Fruit fly (Drosophila melanogaster) whole organism, embryonic: Measurements from ENCODE around the gene CG34026.

Experiments used
- BEAF-32 ChIP-seq: fragments of 200-800 bp; sonication (Bioruptor generic); optimal IDR thresholded peaks from 3 replicates; lab custom pipeline; 2017; ENCODE audit warnings: missing biosample characterization, missing genetic modification characterization, mild to moderate bottlenecking, moderate library complexity, missing genetic modification reagents
- CG10147 ChIP-seq: fragments of 200-800 bp; sonication (Bioruptor generic); optimal IDR thresholded peaks from 2 replicates; lab custom pipeline; 2019; ENCODE audit warnings: missing biosample characterization, mild to moderate bottlenecking, missing genetic modification characterization, moderate library complexity
- CG10209 ChIP-seq: fragments of 200-800 bp; sonication (Bioruptor generic); optimal IDR thresholded peaks from 3 replicates; lab custom pipeline; 2017; ENCODE audit warnings: missing biosample characterization, mild to moderate bottlenecking, missing genetic modification characterization, missing genetic modification reagents
- CG11398 ChIP-seq: fragments of 200-800 bp; sonication (Bioruptor generic); optimal IDR thresholded peaks from 2 replicates; lab custom pipeline; 2016; ENCODE audit warnings: missing biosample characterization, missing genetic modification characterization
- CG12236 ChIP-seq: fragments of 200-800 bp; sonication (Bioruptor generic); optimal IDR thresholded peaks from 2 replicates; lab custom pipeline; 2016; ENCODE audit warnings: missing biosample characterization, missing genetic modification characterization
- CG12299 ChIP-seq: fragments of 200-800 bp; sonication (Bioruptor generic); optimal IDR thresholded peaks from 2 replicates; lab custom pipeline; 2018; ENCODE audit warnings: missing biosample characterization, mild to moderate bottlenecking, missing genetic modification characterization
- CG13624 ChIP-seq: fragments of 200-800 bp; sonication (Bioruptor generic); optimal IDR thresholded peaks from 2 replicates; lab custom pipeline; 2016; ENCODE audit warnings: missing biosample characterization, missing genetic modification characterization
- CG14710 ChIP-seq: fragments of 200-800 bp; sonication (Bioruptor generic); optimal IDR thresholded peaks from 3 replicates; lab custom pipeline; 2019; ENCODE audit warnings: missing biosample characterization, mild to moderate bottlenecking, missing genetic modification characterization, moderate library complexity
- CG15514 ChIP-seq: fragments of 200-800 bp; sonication (Bioruptor generic); optimal IDR thresholded peaks from 3 replicates; lab custom pipeline; 2017; ENCODE audit warnings: missing biosample characterization, missing genetic modification characterization, mild to moderate bottlenecking, moderate library complexity, missing genetic modification reagents
- CG17361 ChIP-seq: fragments of 200-800 bp; sonication (Bioruptor generic); IDR thresholded peaks from 3 replicates; pipeline ENCODE4 v1.3.6; 2022; ENCODE audit warnings: missing biosample characterization, missing genetic modification characterization
- CG31224 ChIP-seq: fragments of 200-800 bp; sonication (Bioruptor generic); IDR thresholded peaks from 2 replicates; pipeline ENCODE4 v1.3.6; 2022; ENCODE audit warnings: missing biosample characterization, missing genetic modification characterization
- CG4424 ChIP-seq: fragments of 200-800 bp; sonication (Bioruptor generic); optimal IDR thresholded peaks from 3 replicates; lab custom pipeline; 2016; ENCODE audit warnings: missing biosample characterization, missing genetic modification characterization
- CG4730 ChIP-seq: fragments of 200-800 bp; sonication (Bioruptor generic); IDR thresholded peaks from 2 replicates; pipeline ENCODE4 v1.3.6; 2022; ENCODE audit warnings: missing biosample characterization, missing genetic modification characterization
- CG8281 ChIP-seq: fragments of 200-800 bp; sonication (Bioruptor generic); optimal IDR thresholded peaks from 2 replicates; lab custom pipeline; 2018; ENCODE audit warnings: missing biosample characterization, mild to moderate bottlenecking, missing genetic modification characterization, moderate library complexity
- CG9876 ChIP-seq: fragments of 200-800 bp; sonication (Bioruptor generic); optimal IDR thresholded peaks from 2 replicates; lab custom pipeline; 2016; ENCODE audit warnings: missing biosample characterization, missing genetic modification characterization
- Deaf1 ChIP-seq: fragments of 200-800 bp; optimal IDR thresholded peaks from 3 replicates; lab custom pipeline; 2019; ENCODE audit warnings: missing biosample characterization, mild to moderate bottlenecking, missing genetic modification characterization, moderate library complexity
- Doc3 ChIP-seq: fragments of 200-800 bp; sonication (Bioruptor generic); IDR thresholded peaks from 3 replicates; pipeline ENCODE4 v1.3.6; 2022; ENCODE audit warnings: missing biosample characterization, missing genetic modification characterization; ENCODE audit not compliant: partially characterized antibody
- Drgx ChIP-seq: fragments of 200-800 bp; sonication (Bioruptor generic); IDR thresholded peaks from 2 replicates; pipeline ENCODE4 v1.3.6; 2022; ENCODE audit warnings: missing biosample characterization, missing genetic modification characterization
- E2f2 ChIP-seq: fragments of 200-800 bp; sonication (Bioruptor generic); IDR thresholded peaks from 2 replicates; pipeline ENCODE4 v1.3.6; 2022; ENCODE audit warnings: missing biosample characterization, missing genetic modification characterization
- Fer3 ChIP-seq: fragments of 200-800 bp; sonication (Bioruptor generic); optimal IDR thresholded peaks from 2 replicates; lab custom pipeline; 2018; ENCODE audit warnings: missing biosample characterization, mild to moderate bottlenecking, missing genetic modification characterization, moderate library complexity
- HLH3B ChIP-seq: fragments of 200-800 bp; sonication (Bioruptor generic); IDR thresholded peaks from 2 replicates; pipeline ENCODE4 v1.3.6; 2022; ENCODE audit warnings: missing biosample characterization, missing genetic modification characterization
- Kr ChIP-seq: fragments of 200-800 bp; sonication (Bioruptor generic); optimal IDR thresholded peaks from 2 replicates; lab custom pipeline; 2017; ENCODE audit warnings: missing biosample characterization, mild to moderate bottlenecking, missing genetic modification characterization
- NC2α ChIP-seq: fragments of 200-800 bp; sonication (Bioruptor generic); optimal IDR thresholded peaks from 2 replicates; lab custom pipeline; 2016; ENCODE audit warnings: missing biosample characterization, missing genetic modification characterization
- NC2β ChIP-seq: fragments of 200-800 bp; sonication (Bioruptor generic); optimal IDR thresholded peaks from 2 replicates; lab custom pipeline; 2016; ENCODE audit warnings: missing biosample characterization, missing genetic modification characterization
- NFAT ChIP-seq: fragments of 200-800 bp; sonication (Bioruptor generic); IDR thresholded peaks from 2 replicates; pipeline ENCODE4 v1.3.6; 2022; ENCODE audit warnings: missing biosample characterization, missing genetic modification characterization
- Nf-YA ChIP-seq: fragments of 200-800 bp; sonication (Bioruptor generic); IDR thresholded peaks from 2 replicates; pipeline ENCODE4 v1.3.6; 2022; ENCODE audit warnings: missing biosample characterization, missing genetic modification characterization
- Sin3A ChIP-seq: fragments of >200 bp; optimal IDR thresholded peaks from 2 replicates; lab custom pipeline; 2018
- Sox102F ChIP-seq: fragments of 200-800 bp; sonication (Bioruptor generic); optimal IDR thresholded peaks from 2 replicates; lab custom pipeline; 2018; ENCODE audit warnings: missing biosample characterization, mild to moderate bottlenecking, missing genetic modification characterization, moderate library complexity
- Xbp1 ChIP-seq: fragments of 200-800 bp; sonication (Bioruptor generic); optimal IDR thresholded peaks from 3 replicates; lab custom pipeline; 2016; ENCODE audit warnings: missing biosample characterization, mild to moderate bottlenecking, missing genetic modification characterization
- Xrp1 ChIP-seq: fragments of 200-800 bp; sonication (Bioruptor generic); IDR thresholded peaks from 2 replicates; pipeline ENCODE4 v1.3.6; 2022; ENCODE audit warnings: missing biosample characterization, missing genetic modification characterization
- cato ChIP-seq: fragments of 200-800 bp; sonication (Bioruptor generic); optimal IDR thresholded peaks from 2 replicates; lab custom pipeline; 2016; ENCODE audit warnings: missing biosample characterization, missing genetic modification characterization, borderline replicate concordance
- disco-r ChIP-seq: fragments of 200-800 bp; sonication (Bioruptor generic); optimal IDR thresholded peaks from 2 replicates; lab custom pipeline; 2016; ENCODE audit warnings: missing biosample characterization, missing genetic modification characterization
- ewg ChIP-seq: fragments of 200-800 bp; sonication (Bioruptor generic); optimal IDR thresholded peaks from 3 replicates; lab custom pipeline; 2017; ENCODE audit warnings: mild to moderate bottlenecking, missing biosample characterization, missing genetic modification reagents, missing genetic modification characterization
- lmd ChIP-seq: fragments of 200-800 bp; sonication (Bioruptor generic); IDR thresholded peaks from 2 replicates; pipeline ENCODE4 v1.3.6; 2022; ENCODE audit warnings: missing biosample characterization, missing genetic modification characterization
- lola ChIP-seq, 3 experiments: fragments of >200 bp in 2 of 3; fragments of 200-800 bp in 1 of 3; sonication (Bioruptor generic) in 1 of 3; optimal IDR thresholded peaks; 2 replicates each; lab custom pipeline; 2017 to 2019; ENCODE audit warnings: missing biosample characterization in 3 of 3, missing genetic modification characterization in 3 of 3, mild to moderate bottlenecking in 1 of 3, moderate library complexity in 1 of 3
- maf-S ChIP-seq: fragments of 200-800 bp; sonication (Bioruptor generic); optimal IDR thresholded peaks from 2 replicates; lab custom pipeline; 2016; ENCODE audit warnings: missing biosample characterization, missing genetic modification characterization
- mld ChIP-seq: fragments of 200-800 bp; sonication (Bioruptor generic); IDR thresholded peaks from 3 replicates; pipeline ENCODE4 v1.3.6; 2022; ENCODE audit warnings: missing biosample characterization, missing genetic modification characterization; ENCODE audit not compliant: partially characterized antibody
- pnt ChIP-seq: fragments of 200-800 bp; sonication (Bioruptor generic); optimal IDR thresholded peaks from 3 replicates; lab custom pipeline; 2016; ENCODE audit warnings: missing biosample characterization, missing genetic modification characterization
- sc ChIP-seq, 3 experiments: fragments of >200 bp in 2 of 3; fragments of 200-800 bp in 1 of 3; sonication (Bioruptor generic) in 1 of 3; optimal IDR thresholded peaks; 2 replicates in 2 of 3; 3 replicates in 1 of 3; lab custom pipeline; 2017; ENCODE audit warnings: mild to moderate bottlenecking in 1 of 3, missing biosample characterization in 1 of 3, missing genetic modification characterization in 1 of 3, missing genetic modification reagents in 1 of 3
- sd ChIP-seq: fragments of 200-800 bp; sonication (Bioruptor generic); optimal IDR thresholded peaks from 3 replicates; lab custom pipeline; 2018; ENCODE audit warnings: missing biosample characterization, mild to moderate bottlenecking, missing genetic modification characterization, moderate library complexity
- sima ChIP-seq: fragments of 200-800 bp; sonication (Bioruptor generic); optimal IDR thresholded peaks from 2 replicates; lab custom pipeline; 2016; ENCODE audit warnings: missing biosample characterization, missing genetic modification characterization
- sisA ChIP-seq: fragments of 200-800 bp; sonication (Bioruptor generic); IDR thresholded peaks from 2 replicates; pipeline ENCODE4 v1.3.6; 2022; ENCODE audit warnings: missing biosample characterization, missing genetic modification characterization
- so ChIP-seq: fragments of 200-800 bp; sonication (Bioruptor generic); IDR thresholded peaks from 3 replicates; pipeline ENCODE4 v1.3.6; 2022; ENCODE audit warnings: missing biosample characterization, missing genetic modification characterization
- stwl ChIP-seq: fragments of 200-800 bp; sonication (Bioruptor generic); optimal IDR thresholded peaks from 3 replicates; lab custom pipeline; 2018; ENCODE audit warnings: missing biosample characterization, mild to moderate bottlenecking, missing genetic modification characterization, moderate library complexity
- twi ChIP-seq: fragments of 200-800 bp; optimal IDR thresholded peaks from 2 replicates; lab custom pipeline; 2019; ENCODE audit warnings: missing biosample characterization, mild to moderate bottlenecking, missing genetic modification characterization, moderate library complexity
- wor ChIP-seq: fragments of 200-800 bp; sonication (Bioruptor generic); IDR thresholded peaks from 2 replicates; pipeline ENCODE4 v1.3.6; 2022; ENCODE audit warnings: missing biosample characterization, missing genetic modification characterization
- yki ChIP-seq: fragments of >200 bp; optimal IDR thresholded peaks from 3 replicates; lab custom pipeline; 2018
- zen ChIP-seq: fragments of 200-800 bp; sonication (Bioruptor generic); optimal IDR thresholded peaks from 3 replicates; lab custom pipeline; 2018; ENCODE audit warnings: missing biosample characterization, mild to moderate bottlenecking, missing genetic modification characterization, moderate library complexity
- zen2 ChIP-seq: fragments of 200-800 bp; sonication (Bioruptor generic); IDR thresholded peaks from 3 replicates; pipeline ENCODE4 v1.3.6; 2022; ENCODE audit warnings: missing biosample characterization, missing genetic modification characterization; ENCODE audit not compliant: partially characterized antibody

CG34026 gene

dm6 chrX:9583440-9584103, 50.0 kb downstream of the CG34026 start (continued):
- peak; percentile 80; the same call in 1 of the 2 replicates for TF ChIP-seq NFAT (GFP tag; lab: Robert Waterston, UW)
- no peak for TF ChIP-seq sima
- peak; percentile 22 for TF ChIP-seq CG11398 (GFP tag; lab: Kevin White, UChicago)
- TF ChIP-seq maf-S (GFP tag; lab: Kevin White, UChicago) = peak; percentile 54
- TF ChIP-seq Drgx (GFP tag; lab: Robert Waterston, UW) = peak; percentile 96
- TF ChIP-seq twi = peak; percentile 89
- peak; percentile 93 for TF ChIP-seq sisA (GFP tag; lab: Robert Waterston, UW)
- peak; percentile 83 for TF ChIP-seq CG31224 (GFP tag; lab: Robert Waterston, UW)
- peak; percentile 95 for TF ChIP-seq CG10209 (GFP tag; lab: Kevin White, UChicago)
- peak; percentile 75 for TF ChIP-seq E2f2 (GFP tag; lab: Robert Waterston, UW)
- peak; percentile 81 for TF ChIP-seq Nf-YA (GFP tag; lab: Robert Waterston, UW)
- TF ChIP-seq Fer3 (tag; lab: Kevin White, UChicago) = peak; percentile 93
- TF ChIP-seq Kr = no peak
- peak; percentile 19 for TF ChIP-seq disco-r
- TF ChIP-seq Deaf1 (tag; lab: Kevin White, UChicago) = peak; percentile 74
- no peak for TF ChIP-seq Doc3 (GFP tag; lab: Robert Waterston, UW)
- peak; percentile 87 for TF ChIP-seq ewg
- no peak for TF ChIP-seq mld (GFP tag; lab: Robert Waterston, UW)
- peak; percentile 61 for TF ChIP-seq pnt (GFP tag; lab: Kevin White, UChicago)
- TF ChIP-seq so (GFP tag; lab: Robert Waterston, UW) = peak; percentile 95
- TF ChIP-seq yki (lab: Kevin White, UChicago) = no peak
- peak; percentile 91 for TF ChIP-seq wor (GFP tag; lab: Robert Waterston, UW)
- TF ChIP-seq NC2β (GFP tag; lab: Kevin White, UChicago) = peak; percentile 54
- TF ChIP-seq CG13624 (GFP tag; lab: Kevin White, UChicago) = peak; percentile 45
- TF ChIP-seq Sox102F (GFP tag; lab: Kevin White, UChicago) = peak; percentile 93
- no peak for TF ChIP-seq CG12236 (GFP tag; lab: Kevin White, UChicago)
- TF ChIP-seq HLH3B (GFP tag; lab: Robert Waterston, UW) = peak; percentile 92
- TF ChIP-seq cato (GFP tag; lab: Kevin White, UChicago) = peak; percentile 84
- TF ChIP-seq CG8281 (tag; lab: Kevin White, UChicago) = peak; percentile 75
- peak; percentile 92 for TF ChIP-seq CG15514 (GFP tag; lab: Kevin White, UChicago)
- peak; percentile 89 for TF ChIP-seq CG4424 (GFP tag; lab: Kevin White, UChicago)
- peak; percentile 15 for TF ChIP-seq NC2α
- TF ChIP-seq Sin3A (lab: Kevin White, UChicago) = no peak
- TF ChIP-seq CG14710 (tag; lab: Kevin White, UChicago) = peak; percentile 87
- no peak for TF ChIP-seq sc (optimal IDR thresholded peaks at IDR 0.05; lab: Kevin White, UChicago)
- peak; percentile 90 for TF ChIP-seq sc (GFP tag; optimal IDR thresholded peaks at IDR 0.05; lab: Kevin White, UChicago)
- TF ChIP-seq CG9876 (GFP tag; lab: Kevin White, UChicago) = no peak
- peak; percentile 94 for TF ChIP-seq CG17361 (GFP tag; lab: Robert Waterston, UW)
- TF ChIP-seq CG12299 = peak; percentile 95
- TF ChIP-seq sd = peak; percentile 83
- peak; percentile 12 for TF ChIP-seq BEAF-32 (GFP tag; lab: Kevin White, UChicago)
- TF ChIP-seq lola (GFP tag; optimal IDR thresholded peaks at IDR 0.05; lab: Kevin White, UChicago) = peak in 1 of 3 experiments; percentile 88
- peak; percentile 95 for TF ChIP-seq lmd (GFP tag; lab: Robert Waterston, UW)
- peak; percentile 91 for TF ChIP-seq CG4730 (GFP tag; lab: Robert Waterston, UW)
- no peak for TF ChIP-seq zen2 (GFP tag; lab: Robert Waterston, UW)
- TF ChIP-seq CG10147 (GFP tag; lab: Kevin White, UChicago) = peak; percentile 94
- TF ChIP-seq zen (tag; lab: Kevin White, UChicago) = peak; percentile 75
- no peak for TF ChIP-seq stwl (tag; lab: Kevin White, UChicago)
- peak; percentile 95 for TF ChIP-seq Xrp1 (GFP tag; lab: Robert Waterston, UW)
- peak; percentile 91 for TF ChIP-seq Xbp1 (GFP tag; lab: Kevin White, UChicago)
